Worm (Caenorhabditis elegans) whole organism, L1 larva: ENCODE data around the gene C09G12.17.

Source experiments
- C04F5.9 ChIP-seq: sonication (generic microtip); optimal IDR thresholded peaks from 2 replicates; lab custom pipeline; 2016; ENCODE audit warnings: missing genetic modification characterization, missing compliant biosample characterization
- C16A3.4 ChIP-seq: fragments of 150-350 bp; optimal IDR thresholded peaks from 2 replicates; lab custom pipeline; 2014; ENCODE audit warnings: missing biosample characterization, missing genetic modification characterization
- Y116A8C.19 ChIP-seq: sonication (generic microtip); optimal IDR thresholded peaks from 2 replicates; lab custom pipeline; 2016; ENCODE audit warnings: missing compliant biosample characterization, missing genetic modification characterization, borderline replicate concordance
- aha-1 ChIP-seq: fragments of 150-350 bp; optimal IDR thresholded peaks from 2 replicates; lab custom pipeline; 2014; ENCODE audit warnings: missing biosample characterization, missing genetic modification characterization
- ama-1 ChIP-seq: fragments of 150-350 bp; optimal IDR thresholded peaks from 2 replicates; lab custom pipeline; 2014
- blmp-1 ChIP-seq: fragments of 150-350 bp; optimal IDR thresholded peaks from 2 replicates; lab custom pipeline; 2014; ENCODE audit warnings: missing biosample characterization, missing genetic modification characterization
- ceh-82 ChIP-seq, 3 experiments: fragments of 150-350 bp in 1 of 3; sonication (generic microtip) in 2 of 3; optimal IDR thresholded peaks; 2 replicates each; lab custom pipeline; 2014 to 2017; ENCODE audit warnings: missing biosample characterization in 3 of 3, missing genetic modification characterization in 3 of 3
- ceh-90 ChIP-seq: sonication (generic microtip); optimal IDR thresholded peaks from 2 replicates; lab custom pipeline; 2016; ENCODE audit warnings: missing genetic modification characterization, missing compliant biosample characterization
- dpl-1 ChIP-seq, 3 experiments: fragments of 150-350 bp in 2 of 3; sonication (generic microtip) in 1 of 3; optimal IDR thresholded peaks; 2 replicates each; lab custom pipeline; 2014 to 2017; ENCODE audit warnings: missing biosample characterization in 3 of 3, missing genetic modification characterization in 3 of 3, missing genetic modification reagents in 3 of 3
- efl-1 ChIP-seq, 4 experiments: fragments of 150-350 bp; optimal IDR thresholded peaks in 3 of 4; peaks in 1 of 4; 1 replicate in 1 of 4; 2 replicates in 3 of 4; lab custom pipeline; 2014; ENCODE audit warnings: missing biosample characterization in 2 of 4, missing genetic modification characterization in 2 of 4, missing genetic modification reagents in 2 of 4
- egl-13 ChIP-seq: sonication (generic microtip); optimal IDR thresholded peaks from 2 replicates; lab custom pipeline; 2016; ENCODE audit warnings: missing genotype, missing genetic modification reagents, missing genetic modification characterization, missing compliant biosample characterization
- egl-27 ChIP-seq, 2 experiments: fragments of 150-350 bp in 1 of 2; sonication (generic microtip); optimal IDR thresholded peaks; 3 replicates each; lab custom pipeline; 2017 to 2018; ENCODE audit warnings: missing biosample characterization in 2 of 2, missing genetic modification characterization in 2 of 2, missing genetic modification reagents in 2 of 2
- fkh-10 ChIP-seq: sonication (generic microtip); optimal IDR thresholded peaks from 2 replicates; lab custom pipeline; 2017; ENCODE audit warnings: missing biosample characterization, missing genetic modification reagents, missing genetic modification characterization
- fkh-4 ChIP-seq: sonication (generic microtip); optimal IDR thresholded peaks from 2 replicates; lab custom pipeline; 2016; ENCODE audit warnings: missing compliant biosample characterization, missing genetic modification characterization, borderline replicate concordance
- fkh-8 ChIP-seq: sonication (generic microtip); optimal IDR thresholded peaks from 2 replicates; lab custom pipeline; 2016; ENCODE audit warnings: mild to moderate bottlenecking, missing genetic modification characterization, missing compliant biosample characterization
- hlh-17 ChIP-seq: fragments of 200-800 bp; sonication (Bioruptor generic); optimal IDR thresholded peaks from 2 replicates; lab custom pipeline; 2018; ENCODE audit warnings: missing genetic modification characterization, mild to moderate bottlenecking, missing compliant biosample characterization, moderate library complexity, borderline replicate concordance
- hpl-2 ChIP-seq: fragments of 150-350 bp; optimal IDR thresholded peaks from 2 replicates; lab custom pipeline; 2014; ENCODE audit warnings: missing biosample characterization, missing genetic modification reagents, missing genetic modification characterization
- lin-15B ChIP-seq: fragments of 150-350 bp; sonication (generic microtip); optimal IDR thresholded peaks from 3 replicates; lab custom pipeline; 2014; ENCODE audit warnings: missing biosample characterization, missing genetic modification characterization
- lin-35 ChIP-seq, 2 experiments: fragments of 150-350 bp; optimal IDR thresholded peaks; 2 replicates each; lab custom pipeline; 2014; ENCODE audit warnings: missing biosample characterization in 2 of 2, missing genetic modification characterization in 2 of 2, missing genetic modification reagents in 2 of 2
- lin-39 ChIP-seq: fragments of 150-350 bp; optimal IDR thresholded peaks from 2 replicates; lab custom pipeline; 2014; ENCODE audit warnings: missing biosample characterization, missing genetic modification reagents, missing genetic modification characterization
- lir-3 ChIP-seq: sonication (generic microtip); optimal IDR thresholded peaks from 2 replicates; lab custom pipeline; 2016; ENCODE audit warnings: mild to moderate bottlenecking, missing genetic modification characterization, moderate library complexity, missing compliant biosample characterization; ENCODE audit not compliant: poor library complexity
- lsy-2 ChIP-seq, 2 experiments: fragments of 150-350 bp; optimal IDR thresholded peaks; 2 replicates each; lab custom pipeline; 2014; ENCODE audit warnings: missing biosample characterization in 2 of 2, missing genetic modification characterization in 2 of 2
- mef-2 ChIP-seq: fragments of 150-350 bp; optimal IDR thresholded peaks from 2 replicates; lab custom pipeline; 2014; ENCODE audit warnings: missing biosample characterization, missing genetic modification characterization
- nhr-71 ChIP-seq: sonication (generic microtip); optimal IDR thresholded peaks from 2 replicates; lab custom pipeline; 2016; ENCODE audit warnings: mild to moderate bottlenecking, missing genetic modification characterization, moderate library complexity, missing compliant biosample characterization
- nhr-76 ChIP-seq: sonication (generic microtip); optimal IDR thresholded peaks from 2 replicates; lab custom pipeline; 2017; ENCODE audit warnings: missing biosample characterization, missing genetic modification characterization
- nhr-77 ChIP-seq: fragments of 150-350 bp; optimal IDR thresholded peaks from 2 replicates; lab custom pipeline; 2014; ENCODE audit warnings: missing biosample characterization, missing genetic modification characterization
- nhr-85 ChIP-seq: sonication (generic microtip); peaks from one replicate; lab custom pipeline; 2016; ENCODE audit warnings: missing genetic modification characterization, inconsistent platforms, missing compliant biosample characterization
- sptf-1 ChIP-seq: fragments of 150-350 bp; optimal IDR thresholded peaks from 2 replicates; lab custom pipeline; 2014; ENCODE audit warnings: missing biosample characterization, missing genetic modification characterization
- swsn-7 ChIP-seq: sonication (generic microtip); optimal IDR thresholded peaks from 2 replicates; lab custom pipeline; 2016; ENCODE audit warnings: missing genetic modification characterization, missing compliant biosample characterization
- unc-130 ChIP-seq: fragments of 150-350 bp; optimal IDR thresholded peaks from 2 replicates; lab custom pipeline; 2017; ENCODE audit warnings: missing biosample characterization, missing genetic modification characterization, inconsistent platforms
- xbp-1 ChIP-seq: sonication (generic microtip); optimal IDR thresholded peaks from 2 replicates; lab custom pipeline; 2016; ENCODE audit warnings: missing genetic modification characterization, missing compliant biosample characterization
- zip-4 ChIP-seq: fragments of 200-800 bp; sonication (Bioruptor generic); optimal IDR thresholded peaks from 2 replicates; lab custom pipeline; 2018; ENCODE audit warnings: mild to moderate bottlenecking, missing genetic modification characterization, moderate library complexity, missing compliant biosample characterization
- ztf-11 ChIP-seq, 2 experiments: sonication (generic microtip); optimal IDR thresholded peaks; 2 replicates each; lab custom pipeline; 2016 to 2017; ENCODE audit warnings: missing genetic modification characterization in 2 of 2, missing biosample characterization in 1 of 2, missing compliant biosample characterization in 1 of 2
- ztf-4 ChIP-seq: fragments of 150-350 bp; optimal IDR thresholded peaks from 2 replicates; lab custom pipeline; 2014; ENCODE audit warnings: missing biosample characterization, missing genetic modification characterization

C09G12.17 gene

DNA sequence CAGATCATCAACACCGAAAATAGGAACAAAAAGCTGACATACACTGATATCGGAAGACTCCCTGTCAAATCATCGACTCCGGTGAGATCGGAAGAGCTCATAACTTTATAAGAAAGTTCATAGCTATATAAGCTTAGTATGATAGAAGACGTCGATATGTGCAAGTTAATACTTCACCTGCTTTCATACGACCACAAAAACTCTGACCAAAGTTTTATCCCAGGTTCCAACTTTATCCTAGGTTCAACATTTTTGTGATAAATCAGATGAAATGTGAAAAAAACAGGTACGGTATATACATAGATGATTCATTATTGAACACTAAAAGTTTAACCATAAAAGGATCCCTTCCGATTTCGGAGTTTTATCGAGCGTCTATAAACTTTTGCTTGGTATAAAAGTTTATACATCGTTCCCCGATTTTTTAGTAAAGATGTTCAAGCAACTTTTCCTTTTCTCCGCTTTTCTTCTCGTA lies 17.3 kb downstream of the C09G12.17 start, which contains the start of the genes srz-70 and C09G12.5:
Gene srz-70 (minus strand): TSS at position 101 of the 475 bp plus-strand sequence.
Gene C09G12.5 (plus strand): TSS at position 425 of the 475 bp plus-strand sequence.
- TF ChIP-seq aha-1, result no peak
- no peak for TF ChIP-seq egl-13 (tag; lab: Kevin White, UChicago)
- TF ChIP-seq, all 84 proteins: peak for 0

DNA sequence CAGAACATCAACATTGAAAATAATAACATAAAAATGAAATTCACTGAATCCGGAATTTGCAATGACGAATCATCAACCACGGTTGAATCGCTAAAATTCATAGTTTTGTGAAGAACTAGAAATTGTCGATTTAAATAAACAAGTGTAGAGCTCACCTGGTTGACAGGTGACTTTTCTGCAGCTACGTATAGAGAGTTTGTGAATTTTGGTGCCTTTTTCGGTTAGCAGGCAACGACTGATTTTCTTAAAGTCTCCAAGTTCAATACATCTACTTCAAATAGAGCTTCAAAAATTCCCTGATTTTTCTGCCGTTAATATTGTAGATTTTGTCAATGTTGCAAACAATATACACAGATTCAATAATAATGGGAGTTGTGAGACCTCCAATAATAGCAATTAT lies 19.1 kb downstream of the C09G12.17 start, which contains the start of gene srz-69:
Gene srz-69 (minus strand): TSS at position 101 of the 400 bp plus-strand sequence.
- no peak for TF ChIP-seq unc-130 (tag; lab: Kevin White, UChicago)

DNA sequence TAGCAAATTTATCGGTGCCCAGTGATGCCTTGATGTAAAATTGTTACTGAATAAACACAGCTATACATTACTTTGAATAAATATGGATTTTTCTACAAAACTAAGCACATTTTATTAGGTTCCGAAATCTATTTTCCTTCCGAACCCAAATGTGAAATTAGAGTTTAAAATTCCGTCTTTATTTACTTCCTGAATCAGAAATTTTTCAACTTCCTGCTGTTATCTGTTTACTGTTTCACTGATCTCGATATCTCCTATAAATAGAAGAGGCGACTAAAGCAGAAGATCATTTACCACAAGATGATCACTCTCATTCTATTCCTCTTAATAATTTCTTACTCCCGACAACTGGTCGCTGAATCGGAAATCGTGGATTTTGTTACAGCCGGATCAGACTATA lies 26.5 kb downstream of the C09G12.17 start, which contains the start of gene F58E2.2:
Gene F58E2.2 (plus strand): TSS at position 301 of the 400 bp plus-strand sequence.
- TF ChIP-seq nhr-85 (tag; lab: Kevin White, UChicago), result peak; percentile 0
- no peak for TF ChIP-seq ama-1
- TF ChIP-seq, all 84 proteins: peak for 1

DNA sequence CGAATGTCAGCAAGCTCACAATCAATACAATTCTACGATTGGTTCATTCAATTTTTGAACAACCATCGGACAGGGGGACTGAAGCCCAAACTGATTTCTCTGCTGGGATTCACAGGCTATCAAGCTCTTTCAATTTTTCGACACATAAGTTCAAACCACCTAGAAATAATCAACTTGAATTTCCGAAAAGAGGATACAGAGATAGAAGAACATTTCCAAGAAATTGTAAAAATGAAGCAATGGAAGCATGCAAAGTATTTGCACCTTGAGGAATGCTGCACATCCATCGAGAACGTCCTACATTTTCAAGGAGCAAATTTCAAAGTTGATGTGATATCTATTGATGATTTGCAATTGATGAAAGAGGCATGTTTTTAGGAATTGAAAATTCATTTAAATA lies 28.5 kb downstream of the C09G12.17 start:
- no peak for TF ChIP-seq blmp-1 (tag; lab: Kevin White, UChicago)
- no peak for TF ChIP-seq nhr-76 (tag; lab: Kevin White, UChicago)
- TF ChIP-seq Y116A8C.19 (tag; lab: Kevin White, UChicago), result no peak
- no peak for TF ChIP-seq ceh-82 (tag; optimal IDR thresholded peaks at IDR 0.05; lab: Kevin White, UChicago)
- TF ChIP-seq hpl-2 (GFP tag; lab: Kevin White, UChicago), result no peak
- TF ChIP-seq C16A3.4 (tag; lab: Kevin White, UChicago), result no peak
- no peak for TF ChIP-seq sptf-1
- no peak for TF ChIP-seq ceh-90
- TF ChIP-seq lsy-2 (tag; optimal IDR thresholded peaks at IDR 0.05; lab: Kevin White, UChicago), result no peak
- no peak for TF ChIP-seq nhr-71 (tag; lab: Kevin White, UChicago)
- TF ChIP-seq lin-15B, result no peak
- no peak for TF ChIP-seq fkh-8
- TF ChIP-seq fkh-4 (tag; lab: Kevin White, UChicago), result no peak
- no peak for TF ChIP-seq zip-4 (GFP tag; lab: Kevin White, UChicago)
- no peak for TF ChIP-seq hlh-17
- TF ChIP-seq, all 84 proteins: peak for 0

DNA sequence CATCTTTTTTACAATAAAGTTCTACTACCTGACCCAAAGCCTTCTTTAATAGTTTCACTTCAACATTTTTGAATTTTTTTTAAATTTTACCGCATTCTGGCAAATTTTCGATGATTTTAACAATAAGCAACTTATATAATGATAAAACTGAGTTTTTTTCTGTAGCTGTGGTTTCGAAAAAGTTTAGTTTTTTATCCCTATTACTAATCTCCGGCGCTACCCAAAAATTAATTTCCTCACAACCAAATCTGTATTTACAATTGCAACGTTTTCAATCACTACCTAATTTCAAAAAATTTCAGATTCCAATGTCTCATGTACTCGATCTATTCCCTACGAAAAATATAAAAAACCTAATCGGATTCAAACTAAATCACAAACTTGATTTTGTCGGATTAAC lies 29.1 kb downstream of the C09G12.17 start, which contains the start of gene F58E2.3:
Gene F58E2.3 (plus strand): TSS at position 301 of the 400 bp plus-strand sequence.
- no peak for TF ChIP-seq lir-3 (tag; lab: Kevin White, UChicago)
- TF ChIP-seq zip-4 (GFP tag; lab: Kevin White, UChicago), result no peak
- no peak for TF ChIP-seq nhr-85 (tag; lab: Kevin White, UChicago)
- TF ChIP-seq swsn-7 (tag; lab: Kevin White, UChicago), result no peak
- TF ChIP-seq lin-39 (tag; lab: Kevin White, UChicago), result no peak
- no peak for TF ChIP-seq ztf-11 (tag; optimal IDR thresholded peaks at IDR 0.05; lab: Kevin White, UChicago)
- no peak for TF ChIP-seq fkh-8
- no peak for TF ChIP-seq xbp-1 (tag; lab: Kevin White, UChicago)
- TF ChIP-seq egl-27 (tag; optimal IDR thresholded peaks at IDR 0.05; lab: Kevin White, UChicago), result no peak
- TF ChIP-seq mef-2 (tag; lab: Kevin White, UChicago), result no peak
- TF ChIP-seq fkh-10 (GFP tag; lab: Kevin White, UChicago), result no peak

DNA sequence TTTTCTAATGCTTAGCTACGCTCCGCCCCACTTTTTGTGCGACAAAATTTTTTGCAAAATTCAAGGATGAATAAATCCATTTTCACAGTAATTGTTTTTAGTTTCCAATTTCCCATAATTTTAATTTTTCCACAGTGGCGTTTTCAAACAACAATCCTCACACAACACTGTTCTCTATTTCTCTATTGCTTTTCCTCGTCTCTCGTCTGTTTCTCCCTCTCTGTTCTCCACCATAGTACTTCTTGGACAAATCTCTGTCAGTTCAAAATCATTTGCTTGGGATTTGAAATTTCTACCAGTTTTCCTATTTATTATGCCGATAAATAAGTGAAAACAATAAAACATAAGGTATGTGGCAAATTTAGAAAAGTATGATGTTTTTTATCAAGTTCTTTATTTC lies 33.0 kb downstream of the C09G12.17 start, which contains the start of gene F58E2.4:
Gene F58E2.4 (plus strand): TSS at position 134 of the 400 bp plus-strand sequence.
- no peak for TF ChIP-seq ztf-4 (tag; lab: Kevin White, UChicago)
- no peak for TF ChIP-seq lin-35 (GFP tag; optimal IDR thresholded peaks at IDR 0.05; lab: Kevin White, UChicago)
- TF ChIP-seq ceh-90, result no peak
- TF ChIP-seq blmp-1 (tag; lab: Kevin White, UChicago), result peak; percentile 21
- no peak for TF ChIP-seq dpl-1 (GFP tag; optimal IDR thresholded peaks at IDR 0.05; lab: Kevin White, UChicago)
- peak in 1 of 2 experiments; percentile 53 for TF ChIP-seq efl-1 (optimal IDR thresholded peaks at IDR 0.05; lab: Kevin White, UChicago)
- no peak for TF ChIP-seq efl-1 (GFP tag; optimal IDR thresholded peaks at IDR 0.05 in 1 of 2; lab: Kevin White, UChicago)
- TF ChIP-seq nhr-77 (tag; lab: Kevin White, UChicago), result no peak
- no peak for TF ChIP-seq C04F5.9 (tag; lab: Kevin White, UChicago)
- TF ChIP-seq lsy-2 (tag; optimal IDR thresholded peaks at IDR 0.05; lab: Kevin White, UChicago), result no peak
